Fruit fly (Drosophila melanogaster): Measurements from ENCODE around the gene Rh4.

Rh4 gene

dm6 chr3L:16842952-16843351 is 19.4 kb downstream of the Rh4 start:
- TF ChIP-seq fru (GFP tag; optimal IDR thresholded peaks at IDR 0.05): no peak
- no peak for TF ChIP-seq psq (GFP tag; optimal IDR thresholded peaks at IDR 0.05)
- no peak for TF ChIP-seq Myc (optimal IDR thresholded peaks at IDR 0.05)
- TF ChIP-seq CG32264 (GFP tag; optimal IDR thresholded peaks at IDR 0.05): no peak
- TF ChIP-seq HLH106 (tag; optimal IDR thresholded peaks at IDR 0.05): no peak
- TF ChIP-seq ey (GFP tag; optimal IDR thresholded peaks at IDR 0.05): no peak
- TF ChIP-seq Hr83 (GFP tag; optimal IDR thresholded peaks at IDR 0.05; ENCODE audit: poor library complexity, severe bottlenecking): no peak
- no peak for TF ChIP-seq woc (GFP tag; optimal IDR thresholded peaks at IDR 0.05)
- no peak for TF ChIP-seq rgr (GFP tag; optimal IDR thresholded peaks at IDR 0.05)
- no peak for TF ChIP-seq sv (GFP tag; optimal IDR thresholded peaks at IDR 0.05)
- no peak for TF ChIP-seq br (GFP tag; optimal IDR thresholded peaks at IDR 0.05)
- TF ChIP-seq dmrt93B (GFP tag; optimal IDR thresholded peaks at IDR 0.05): no peak

- no peak for TF ChIP-seq dsf (GFP tag; optimal IDR thresholded peaks at IDR 0.05; ENCODE audit: borderline replicate concordance)
- TF ChIP-seq OdsH (GFP tag; optimal IDR thresholded peaks at IDR 0.05): no peak
- TF ChIP-seq Myc (optimal IDR thresholded peaks at IDR 0.05): no peak
- peak; percentile 78 for TF ChIP-seq N (GFP tag; optimal IDR thresholded peaks at IDR 0.05)
- TF ChIP-seq rgr (GFP tag; optimal IDR thresholded peaks at IDR 0.05): peak; percentile 6
- TF ChIP-seq dl (GFP tag; optimal IDR thresholded peaks at IDR 0.05; ENCODE audit: insufficient read depth in 1 of 2, partially characterized antibody in 2 of 2): no peak
- TF ChIP-seq Dif (GFP tag; optimal IDR thresholded peaks at IDR 0.05; ENCODE audit: partially characterized antibody): no peak
- no peak for TF ChIP-seq ey (GFP tag; optimal IDR thresholded peaks at IDR 0.05)
- no peak for TF ChIP-seq psq (GFP tag; optimal IDR thresholded peaks at IDR 0.05)
- no peak for TF ChIP-seq Abd-B (GFP tag; optimal IDR thresholded peaks at IDR 0.05)
- TF ChIP-seq CG32264 (GFP tag; optimal IDR thresholded peaks at IDR 0.05): no peak
- no peak for TF ChIP-seq fru (GFP tag; optimal IDR thresholded peaks at IDR 0.05)
- TF ChIP-seq Rel (GFP tag; optimal IDR thresholded peaks at IDR 0.05): no peak
- TF ChIP-seq Rel (tag; optimal IDR thresholded peaks at IDR 0.05): peak; percentile 35
- no peak for TF ChIP-seq Vsx2 (GFP tag; optimal IDR thresholded peaks at IDR 0.05; ENCODE audit: partially characterized antibody)
- TF ChIP-seq Sp1 (GFP tag; optimal IDR thresholded peaks at IDR 0.05): no peak
- no peak for TF ChIP-seq lola (GFP tag; optimal IDR thresholded peaks at IDR 0.05)
- no peak for TF ChIP-seq woc (GFP tag; optimal IDR thresholded peaks at IDR 0.05)
Measured at dm6 chr3L:16842087-16842567, 20.2 kb downstream of the Rh4 start, which contains the start of gene TSG101. TSS of gene TSG101 (plus strand) at chr3L:16842294.

dm6 chr3L:16840540-16840939 is 21.8 kb downstream of the Rh4 start:
- TF ChIP-seq foxo (GFP tag; optimal IDR thresholded peaks at IDR 0.05): no peak
- no peak for TF ChIP-seq dsf (GFP tag; optimal IDR thresholded peaks at IDR 0.05; ENCODE audit: borderline replicate concordance)
- TF ChIP-seq psq (GFP tag; optimal IDR thresholded peaks at IDR 0.05): no peak

- no peak for TF ChIP-seq OdsH (GFP tag; optimal IDR thresholded peaks at IDR 0.05)
- TF ChIP-seq usp (GFP tag; optimal IDR thresholded peaks at IDR 0.05): no peak
- no peak for TF ChIP-seq Dif (GFP tag; optimal IDR thresholded peaks at IDR 0.05; ENCODE audit: partially characterized antibody)
- no peak for TF ChIP-seq sage (GFP tag; optimal IDR thresholded peaks at IDR 0.05)
- TF ChIP-seq Rel (GFP tag; optimal IDR thresholded peaks at IDR 0.05): no peak
- no peak for TF ChIP-seq Rel (tag; optimal IDR thresholded peaks at IDR 0.05)
- TF ChIP-seq Hr78 (GFP tag; optimal IDR thresholded peaks at IDR 0.05): no peak
- no peak for TF ChIP-seq HLH106 (tag; optimal IDR thresholded peaks at IDR 0.05)
- TF ChIP-seq br (GFP tag; optimal IDR thresholded peaks at IDR 0.05): no peak
- TF ChIP-seq Hr83 (GFP tag; optimal IDR thresholded peaks at IDR 0.05; ENCODE audit: poor library complexity, severe bottlenecking): no peak
- TF ChIP-seq Hnf4 (GFP tag; optimal IDR thresholded peaks at IDR 0.05): no peak
- TF ChIP-seq rgr (GFP tag; optimal IDR thresholded peaks at IDR 0.05): no peak
- no peak for TF ChIP-seq dl (GFP tag; optimal IDR thresholded peaks at IDR 0.05; ENCODE audit: insufficient read depth in 1 of 2, partially characterized antibody in 2 of 2)
- no peak for TF ChIP-seq Jra (GFP tag; optimal IDR thresholded peaks at IDR 0.05)
- TF ChIP-seq h (GFP tag; optimal IDR thresholded peaks at IDR 0.05): no peak
- TF ChIP-seq Myc (optimal IDR thresholded peaks at IDR 0.05): no peak
- no peak for TF ChIP-seq pan (optimal IDR thresholded peaks at IDR 0.05)
Measured at dm6 chr3L:16836732-16837131, 25.6 kb downstream of the Rh4 start.

dm6 chr3L:16829983-16830382 is 32.3 kb downstream of the Rh4 start:
- no peak for TF ChIP-seq Hr78 (GFP tag; optimal IDR thresholded peaks at IDR 0.05)
- no peak for TF ChIP-seq Dfd (GFP tag; optimal IDR thresholded peaks at IDR 0.05)
- no peak for TF ChIP-seq dmrt93B (GFP tag; optimal IDR thresholded peaks at IDR 0.05)
- TF ChIP-seq h (GFP tag; optimal IDR thresholded peaks at IDR 0.05): no peak
- no peak for TF ChIP-seq GATAd (GFP tag; optimal IDR thresholded peaks at IDR 0.05)
- TF ChIP-seq OdsH (GFP tag; optimal IDR thresholded peaks at IDR 0.05): no peak
- no peak for TF ChIP-seq CG9705 (GFP tag; optimal IDR thresholded peaks at IDR 0.05)
- no peak for TF ChIP-seq dsf (GFP tag; optimal IDR thresholded peaks at IDR 0.05; ENCODE audit: borderline replicate concordance)
- TF ChIP-seq Vsx2 (GFP tag; optimal IDR thresholded peaks at IDR 0.05; ENCODE audit: partially characterized antibody): no peak
- no peak for TF ChIP-seq CrebA (GFP tag; optimal IDR thresholded peaks at IDR 0.05; ENCODE audit: borderline replicate concordance)
- no peak for TF ChIP-seq lola (GFP tag; optimal IDR thresholded peaks at IDR 0.05)
- no peak for TF ChIP-seq sage (GFP tag; optimal IDR thresholded peaks at IDR 0.05)
- TF ChIP-seq Dif (GFP tag; optimal IDR thresholded peaks at IDR 0.05; ENCODE audit: partially characterized antibody): no peak
- no peak for TF ChIP-seq br (GFP tag; optimal IDR thresholded peaks at IDR 0.05)
- no peak for TF ChIP-seq woc (GFP tag; optimal IDR thresholded peaks at IDR 0.05)
- no peak for TF ChIP-seq dl (GFP tag; optimal IDR thresholded peaks at IDR 0.05; ENCODE audit: insufficient read depth in 1 of 2, partially characterized antibody in 2 of 2)

All from whole organism, wandering third instar larva.